Fruit fly (Drosophila melanogaster) whole organism, prepupa: ENCODE measurements around the gene Rip11.

Experiments used
- CG10631 ChIP-seq: fragments of 200-800 bp; sonication (Bioruptor generic); optimal IDR thresholded peaks from 2 replicates; lab custom pipeline; 2016; ENCODE audit warnings: missing biosample characterization, missing genetic modification characterization
- CG32006 ChIP-seq: fragments of 200-800 bp; sonication (Bioruptor generic); optimal IDR thresholded peaks from 3 replicates; lab custom pipeline; 2017; ENCODE audit warnings: missing biosample characterization, mild to moderate bottlenecking, missing genetic modification characterization

DNA sequence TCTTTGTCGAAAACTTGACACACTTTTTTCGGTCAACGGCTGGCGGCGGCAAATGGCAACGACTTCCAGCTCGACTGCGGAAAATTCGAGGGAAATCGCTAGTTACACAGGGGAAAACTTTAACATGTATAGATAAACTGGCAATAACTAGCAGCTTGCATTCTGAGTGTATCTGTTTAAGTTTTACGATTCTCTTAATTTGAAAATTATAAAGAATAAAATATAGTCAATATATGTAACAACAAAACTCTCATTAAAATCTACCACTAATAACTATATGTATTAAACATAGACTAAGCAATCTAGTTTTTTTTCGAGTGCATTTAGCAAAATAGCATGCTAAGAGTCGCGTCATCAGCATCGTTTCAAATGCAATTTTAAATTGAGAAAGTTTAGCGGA, 15.9 kb upstream of the Rip11 start:
- TF ChIP-seq CG10631 (GFP tag; lab: Kevin White, UChicago) (no peak), CG32006 (peak; percentile 76)
